ENCODE assay signal across 1 fruit fly cellular context in the genomic region with DNA sequence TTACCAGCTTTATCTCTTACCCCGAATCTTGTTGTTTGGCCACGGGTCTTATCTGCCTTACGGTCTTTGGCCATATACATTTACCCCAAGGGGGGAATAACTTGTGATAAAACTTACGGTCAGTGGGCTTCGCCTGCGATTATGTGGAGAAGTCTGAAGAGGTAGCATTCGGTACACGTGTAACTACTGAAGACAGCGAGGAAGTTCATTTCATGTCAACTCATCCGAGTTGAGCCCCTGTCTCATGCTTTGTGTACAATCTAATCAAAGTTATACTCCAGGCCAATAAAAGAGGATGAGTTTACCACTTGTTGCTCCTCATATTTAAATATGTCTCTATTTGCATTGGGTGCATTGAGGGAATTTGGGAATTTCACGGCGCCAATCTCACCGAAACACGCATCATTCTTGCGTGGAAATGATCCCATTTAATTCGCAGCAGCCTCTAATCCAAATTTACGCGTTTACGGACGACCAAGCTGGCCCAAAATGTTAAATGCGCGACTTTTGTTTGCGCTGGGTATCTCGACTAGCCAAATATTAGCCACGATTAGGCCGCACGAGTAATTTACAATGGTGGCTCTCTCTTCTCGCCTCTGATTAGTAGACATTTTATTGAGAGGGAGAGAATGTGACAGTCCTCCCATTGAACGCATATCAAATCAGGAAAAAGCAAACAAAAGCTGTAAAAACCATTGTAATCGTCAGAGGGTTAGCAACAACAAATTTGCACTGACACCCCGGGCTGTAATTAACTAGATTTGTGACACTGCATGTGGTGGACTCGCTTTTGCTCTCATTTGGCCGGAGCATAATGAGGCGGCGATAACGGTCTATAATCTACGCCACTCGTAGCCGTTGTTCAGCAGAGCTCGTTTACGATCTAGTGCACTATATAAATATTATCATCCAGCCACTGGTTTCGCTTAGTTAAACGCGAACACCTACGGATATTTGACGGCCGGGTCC.
TF ChIP-seq lines count a peak whose summit lies in the region.

CG33281 (plus strand) TSS at position 919 of the 969 bp plus-strand sequence.

TF ChIP-seq in whole organism, embryonic, 481 proteins besides CTCF, POLR2A, EP300 and RAD21 (continued from another document):
- TF ChIP-seq slp2 (GFP tag; optimal IDR thresholded peaks at IDR 0.05; lab: Kevin White, UChicago) (no peak), onecut (GFP tag; IDR thresholded peaks at IDR 0.05; lab: Robert Waterston, UW) (no peak), Blimp-1 (GFP tag; optimal IDR thresholded peaks at IDR 0.05; lab: Kevin White, UChicago) (peak; percentile 35), MTF-1 (GFP tag; optimal IDR thresholded peaks at IDR 0.05; lab: Kevin White, UChicago; ENCODE audit: borderline replicate concordance) (peak; percentile 75), CG4424 (GFP tag; optimal IDR thresholded peaks at IDR 0.05; lab: Kevin White, UChicago) (no peak), CG10543 (GFP tag; optimal IDR thresholded peaks at IDR 0.05; lab: Kevin White, UChicago) (peak; percentile 42), CG2678 (tag; optimal IDR thresholded peaks at IDR 0.05; lab: Kevin White, UChicago) (peak; percentile 83), CG6175 (GFP tag; IDR thresholded peaks at IDR 0.05; lab: Robert Waterston, UW) (no peak), sim (GFP tag; IDR thresholded peaks at IDR 0.05; lab: Robert Waterston, UW) (no peak), Ada2b (GFP tag; IDR thresholded peaks at IDR 0.05; lab: Robert Waterston, UW) (no peak), CG2116 (GFP tag; optimal IDR thresholded peaks at IDR 0.05; lab: Kevin White, UChicago) (no peak), PHDP (tag; optimal IDR thresholded peaks at IDR 0.05; lab: Kevin White, UChicago) (peak; percentile 4), CG32767 (GFP tag; IDR thresholded peaks at IDR 0.05; lab: Robert Waterston, UW) (no peak), Neu2 (GFP tag; optimal IDR thresholded peaks at IDR 0.05; lab: Kevin White, UChicago; ENCODE audit: borderline replicate concordance) (no peak), dmrt99B (tag; optimal IDR thresholded peaks at IDR 0.05; lab: Kevin White, UChicago) (peak; percentile 11), CG16863 (GFP tag; optimal IDR thresholded peaks at IDR 0.05; lab: Kevin White, UChicago) (no peak), CG13296 (GFP tag; optimal IDR thresholded peaks at IDR 0.05; lab: Kevin White, UChicago) (peak; percentile 83), H15 (GFP tag; IDR thresholded peaks at IDR 0.05; lab: Robert Waterston, UW) (no peak), Nf-YC (tag; optimal IDR thresholded peaks at IDR 0.05; lab: Kevin White, UChicago) (no peak), MBD-R2 (GFP tag; IDR thresholded peaks at IDR 0.05; lab: Robert Waterston, UW) (no peak), exex (tag; optimal IDR thresholded peaks at IDR 0.05; lab: Kevin White, UChicago) (peak; percentile 35), CG6791 (GFP tag; IDR thresholded peaks at IDR 0.05; lab: Robert Waterston, UW; ENCODE audit: partially characterized antibody) (no peak), CG17568 (GFP tag; optimal IDR thresholded peaks at IDR 0.05; lab: Kevin White, UChicago) (no peak), CG8089 (GFP tag; optimal IDR thresholded peaks at IDR 0.05; lab: Kevin White, UChicago) (no peak), danr (GFP tag; IDR thresholded peaks at IDR 0.05; lab: Robert Waterston, UW) (no peak), gsb (GFP tag; IDR thresholded peaks at IDR 0.05; lab: Robert Waterston, UW) (0 out of 2 replicates have a peak, but pooled peaks have one; percentile 28), aop (GFP tag; IDR thresholded peaks at IDR 0.05; lab: Robert Waterston, UW) (no peak), so (GFP tag; IDR thresholded peaks at IDR 0.05; lab: Robert Waterston, UW) (no peak), tio (GFP tag; optimal IDR thresholded peaks at IDR 0.05; lab: Kevin White, UChicago) (no peak), pfk (GFP tag; optimal IDR thresholded peaks at IDR 0.05; lab: Kevin White, UChicago) (peak; percentile 12), CG5180 (GFP tag; optimal IDR thresholded peaks at IDR 0.05; lab: Kevin White, UChicago) (peak; percentile 59), CG33213 (GFP tag; optimal IDR thresholded peaks at IDR 0.05; lab: Kevin White, UChicago) (no peak), CG17912 (GFP tag; optimal IDR thresholded peaks at IDR 0.05; lab: Kevin White, UChicago) (no peak), Hmr (GFP tag; optimal IDR thresholded peaks at IDR 0.05; lab: Kevin White, UChicago) (peak; percentile 30), CG6765 (GFP tag; optimal IDR thresholded peaks at IDR 0.05; lab: Kevin White, UChicago) (peak; percentile 51), CG12071 (GFP tag; optimal IDR thresholded peaks at IDR 0.05; lab: Kevin White, UChicago) (peak; percentile 73), CG13894 (tag; optimal IDR thresholded peaks at IDR 0.05; lab: Kevin White, UChicago) (peak; percentile 81), CG6813 (GFP tag; optimal IDR thresholded peaks at IDR 0.05; lab: Kevin White, UChicago) (peak; percentile 56), NC2α (GFP tag; optimal IDR thresholded peaks at IDR 0.05; lab: Kevin White, UChicago) (no peak), Rfx (GFP tag; IDR thresholded peaks at IDR 0.05; lab: Robert Waterston, UW) (no peak), Hr39 (optimal IDR thresholded peaks at IDR 0.05; lab: Kevin White, UChicago) (no peak), CG11456 (GFP tag; IDR thresholded peaks at IDR 0.05; lab: Robert Waterston, UW) (no peak), MESR4 (GFP tag; optimal IDR thresholded peaks at IDR 0.05; lab: Kevin White, UChicago) (no peak), fd3F (GFP tag; optimal IDR thresholded peaks at IDR 0.05; lab: Kevin White, UChicago) (no peak), Hr51 (GFP tag; optimal IDR thresholded peaks at IDR 0.05; lab: Kevin White, UChicago) (no peak), Camta (GFP tag; optimal IDR thresholded peaks at IDR 0.05; lab: Kevin White, UChicago) (no peak), pan (optimal IDR thresholded peaks at IDR 0.05; lab: Kevin White, UChicago) (no peak), pan (GFP tag; optimal IDR thresholded peaks at IDR 0.05 in 1 of 2, IDR thresholded peaks at IDR 0.05 in 1 of 2) (no peak), CG1233 (GFP tag; optimal IDR thresholded peaks at IDR 0.05; lab: Kevin White, UChicago) (peak; percentile 48), Vsx1 (GFP tag; optimal IDR thresholded peaks at IDR 0.05; lab: Kevin White, UChicago) (no peak), CG1792 (GFP tag; optimal IDR thresholded peaks at IDR 0.05; lab: Kevin White, UChicago) (no peak), CG43689 (GFP tag; IDR thresholded peaks at IDR 0.05; lab: Robert Waterston, UW) (no peak), Hand (GFP tag; optimal IDR thresholded peaks at IDR 0.05; lab: Kevin White, UChicago) (no peak), GATAe (GFP tag; conservative IDR thresholded peaks at IDR 0.05; lab: Robert Waterston, UW) (peak; percentile 73), CG9437 (GFP tag; optimal IDR thresholded peaks at IDR 0.05; lab: Kevin White, UChicago) (no peak), HLH54F (GFP tag; optimal IDR thresholded peaks at IDR 0.05; lab: Kevin White, UChicago) (no peak), CG30431 (GFP tag; optimal IDR thresholded peaks at IDR 0.05; lab: Kevin White, UChicago) (no peak), kni (GFP tag; optimal IDR thresholded peaks at IDR 0.05; lab: Kevin White, UChicago) (peak; percentile 23), Fer3 (tag; optimal IDR thresholded peaks at IDR 0.05; lab: Kevin White, UChicago) (peak; percentile 61), fd64A (GFP tag; optimal IDR thresholded peaks at IDR 0.05; lab: Kevin White, UChicago) (peak; percentile 70), cg (GFP tag; optimal IDR thresholded peaks at IDR 0.05; lab: Kevin White, UChicago) (no peak), CG30403 (GFP tag; optimal IDR thresholded peaks at IDR 0.05; lab: Kevin White, UChicago) (no peak), CG4730 (GFP tag; IDR thresholded peaks at IDR 0.05; lab: Robert Waterston, UW) (no peak), knrl (GFP tag; IDR thresholded peaks at IDR 0.05; lab: Robert Waterston, UW; ENCODE audit: partially characterized antibody) (no peak), jing (GFP tag; optimal IDR thresholded peaks at IDR 0.05; lab: Kevin White, UChicago) (no peak), gem (tag; optimal IDR thresholded peaks at IDR 0.05; lab: Kevin White, UChicago) (no peak), Meics (GFP tag; optimal IDR thresholded peaks at IDR 0.05; lab: Kevin White, UChicago) (peak; percentile 93), CG8281 (tag; optimal IDR thresholded peaks at IDR 0.05; lab: Kevin White, UChicago) (peak; percentile 29), nmo (GFP tag; optimal IDR thresholded peaks at IDR 0.05; lab: Kevin White, UChicago) (no peak), scrt (GFP tag; optimal IDR thresholded peaks at IDR 0.05; lab: Kevin White, UChicago) (peak; percentile 64), CG17612 (GFP tag; IDR thresholded peaks at IDR 0.05; lab: Robert Waterston, UW) (no peak), h (optimal IDR thresholded peaks at IDR 0.05; lab: Kevin White, UChicago) (no peak), CG8924 (tag; optimal IDR thresholded peaks at IDR 0.05; lab: Kevin White, UChicago) (no peak), Gsc (GFP tag; IDR thresholded peaks at IDR 0.05; lab: Robert Waterston, UW) (no peak), CG9215 (GFP tag; IDR thresholded peaks at IDR 0.05; lab: Robert Waterston, UW) (no peak), BtbVII (GFP tag; optimal IDR thresholded peaks at IDR 0.05; lab: Kevin White, UChicago) (peak; percentile 64), CG15011 (GFP tag; optimal IDR thresholded peaks at IDR 0.05; lab: Kevin White, UChicago) (peak; percentile 68), cwo (GFP tag; optimal IDR thresholded peaks at IDR 0.05; lab: Kevin White, UChicago) (peak; percentile 84), hkb (optimal IDR thresholded peaks at IDR 0.05; lab: Kevin White, UChicago) (no peak), hkb (GFP tag; IDR thresholded peaks at IDR 0.05; lab: Robert Waterston, UW) (no peak), CG34224 (GFP tag; IDR thresholded peaks at IDR 0.05; lab: Robert Waterston, UW; ENCODE audit: partially characterized antibody) (no peak), CG7928 (GFP tag; optimal IDR thresholded peaks at IDR 0.05; lab: Kevin White, UChicago) (peak; percentile 2), CG4328 (GFP tag; optimal IDR thresholded peaks at IDR 0.05; lab: Kevin White, UChicago) (peak; percentile 63), Awh (GFP tag; IDR thresholded peaks at IDR 0.05; lab: Robert Waterston, UW) (no peak), CG13123 (GFP tag; optimal IDR thresholded peaks at IDR 0.05; lab: Kevin White, UChicago) (no peak), CG13287 (GFP tag; IDR thresholded peaks at IDR 0.05; lab: Robert Waterston, UW; ENCODE audit: partially characterized antibody) (no peak), stc (GFP tag; IDR thresholded peaks at IDR 0.05; lab: Robert Waterston, UW) (no peak), YL-1 (GFP tag; optimal IDR thresholded peaks at IDR 0.05; lab: Kevin White, UChicago) (no peak), CG3995 (GFP tag; optimal IDR thresholded peaks at IDR 0.05; lab: Kevin White, UChicago) (no peak), jigr1 (GFP tag; IDR thresholded peaks at IDR 0.05; lab: Robert Waterston, UW) (no peak), CG6683 (GFP tag; optimal IDR thresholded peaks at IDR 0.05; lab: Kevin White, UChicago) (no peak), Lim3 (GFP tag; IDR thresholded peaks at IDR 0.05; lab: Robert Waterston, UW) (no peak), kah (GFP tag; optimal IDR thresholded peaks at IDR 0.05; lab: Kevin White, UChicago) (peak; percentile 72), CG15514 (GFP tag; optimal IDR thresholded peaks at IDR 0.05; lab: Kevin White, UChicago) (no peak), CG13424 (tag; optimal IDR thresholded peaks at IDR 0.05; lab: Kevin White, UChicago) (no peak), Atf3 (GFP tag; optimal IDR thresholded peaks at IDR 0.05; lab: Kevin White, UChicago) (no peak), CG10979 (tag; optimal IDR thresholded peaks at IDR 0.05; lab: Kevin White, UChicago) (no peak), CG3281 (GFP tag; optimal IDR thresholded peaks at IDR 0.05; lab: Kevin White, UChicago) (peak; percentile 79), HLH4C (GFP tag; IDR thresholded peaks at IDR 0.05; lab: Robert Waterston, UW; ENCODE audit: partially characterized antibody) (no peak), ind (GFP tag; optimal IDR thresholded peaks at IDR 0.05; lab: Kevin White, UChicago) (no peak), CG8290 (GFP tag; optimal IDR thresholded peaks at IDR 0.05; lab: Kevin White, UChicago) (no peak), CG8290 (tag; optimal IDR thresholded peaks at IDR 0.05; lab: Kevin White, UChicago) (no peak), CG7987 (GFP tag; optimal IDR thresholded peaks at IDR 0.05; lab: Kevin White, UChicago) (peak; percentile 52), Opbp (GFP tag; IDR thresholded peaks at IDR 0.05; lab: Robert Waterston, UW; ENCODE audit: partially characterized antibody) (no peak), CG4854 (GFP tag; optimal IDR thresholded peaks at IDR 0.05; lab: Kevin White, UChicago) (no peak), mirr (GFP tag; optimal IDR thresholded peaks at IDR 0.05; lab: Kevin White, UChicago) (peak; percentile 67), eve (GFP tag; optimal IDR thresholded peaks at IDR 0.05; lab: Kevin White, UChicago) (no peak), nom (GFP tag; optimal IDR thresholded peaks at IDR 0.05; lab: Kevin White, UChicago) (no peak), CG31441 (GFP tag; IDR thresholded peaks at IDR 0.05; lab: Robert Waterston, UW) (peak; percentile 23; the same call in 1 of the 2 replicates), CG18764 (GFP tag; optimal IDR thresholded peaks at IDR 0.05; lab: Kevin White, UChicago) (no peak), CG18599 (GFP tag; optimal IDR thresholded peaks at IDR 0.05; lab: Kevin White, UChicago) (peak; percentile 49), CG8359 (GFP tag; optimal IDR thresholded peaks at IDR 0.05; lab: Kevin White, UChicago; ENCODE audit: borderline replicate concordance) (peak; percentile 33), Jarid2 (GFP tag; optimal IDR thresholded peaks at IDR 0.05; lab: Kevin White, UChicago) (peak; percentile 9), Oli (tag; optimal IDR thresholded peaks at IDR 0.05; lab: Kevin White, UChicago) (no peak)
